Fruit fly (Drosophila melanogaster) whole organism, embryonic: Measurements from ENCODE around the gene Muc30E.

Experiments
- ATbp ChIP-seq: fragments of 200-800 bp; sonication (Bioruptor generic); optimal IDR thresholded peaks from 2 replicates; lab custom pipeline; 2017; ENCODE audit warnings: missing biosample characterization, mild to moderate bottlenecking, missing genetic modification characterization, missing genetic modification reagents
- CG11456 ChIP-seq: fragments of 200-800 bp; sonication (Bioruptor generic); IDR thresholded peaks from 3 replicates; pipeline ENCODE4 v1.3.6; 2022; ENCODE audit warnings: missing biosample characterization, missing genetic modification characterization
- CG12391 ChIP-seq: fragments of 200-800 bp; sonication (Bioruptor generic); optimal IDR thresholded peaks from 3 replicates; lab custom pipeline; 2018; ENCODE audit warnings: missing biosample characterization, mild to moderate bottlenecking, missing genetic modification characterization, moderate library complexity
- CG16815 ChIP-seq: fragments of 200-800 bp; sonication (Bioruptor generic); optimal IDR thresholded peaks from 3 replicates; lab custom pipeline; 2017; ENCODE audit warnings: missing biosample characterization, mild to moderate bottlenecking, missing genetic modification characterization
- CG17612 ChIP-seq: fragments of 200-800 bp; sonication (Bioruptor generic); IDR thresholded peaks from 2 replicates; pipeline ENCODE4 v1.3.6; 2022; ENCODE audit warnings: missing biosample characterization, missing genetic modification characterization
- CG2120 ChIP-seq: fragments of 200-800 bp; sonication (Bioruptor generic); optimal IDR thresholded peaks from 3 replicates; lab custom pipeline; 2016; ENCODE audit warnings: missing biosample characterization, missing genetic modification characterization
- CG2678 ChIP-seq: fragments of 200-800 bp; sonication (Bioruptor generic); optimal IDR thresholded peaks from 3 replicates; lab custom pipeline; 2019; ENCODE audit warnings: missing biosample characterization, mild to moderate bottlenecking, missing genetic modification characterization, moderate library complexity
- CG30020 ChIP-seq: fragments of 200-800 bp; optimal IDR thresholded peaks from 2 replicates; lab custom pipeline; 2019; ENCODE audit warnings: missing biosample characterization, mild to moderate bottlenecking, missing genetic modification characterization, moderate library complexity
- CG32767 ChIP-seq: fragments of 200-800 bp; sonication (Bioruptor generic); IDR thresholded peaks from 2 replicates; pipeline ENCODE4 v1.3.6; 2022; ENCODE audit warnings: missing biosample characterization, missing genetic modification characterization
- CG4404 ChIP-seq: fragments of 200-800 bp; sonication (Bioruptor generic); IDR thresholded peaks from 2 replicates; pipeline ENCODE4 v1.3.6; 2022; ENCODE audit warnings: missing biosample characterization, missing genetic modification characterization
- CG4424 ChIP-seq: fragments of 200-800 bp; sonication (Bioruptor generic); optimal IDR thresholded peaks from 3 replicates; lab custom pipeline; 2016; ENCODE audit warnings: missing biosample characterization, missing genetic modification characterization
- CG6175 ChIP-seq: fragments of 200-800 bp; sonication (Bioruptor generic); IDR thresholded peaks from 3 replicates; pipeline ENCODE4 v1.3.6; 2022; ENCODE audit warnings: missing biosample characterization, missing genetic modification characterization
- CG6854 ChIP-seq: fragments of 200-800 bp; sonication (Bioruptor generic); optimal IDR thresholded peaks from 3 replicates; lab custom pipeline; 2017; ENCODE audit warnings: missing biosample characterization, mild to moderate bottlenecking, missing genetic modification characterization
- CG7372 ChIP-seq: fragments of 200-800 bp; sonication (Bioruptor generic); IDR thresholded peaks from 2 replicates; pipeline ENCODE4 v1.3.6; 2022; ENCODE audit warnings: missing biosample characterization, missing genetic modification characterization
- CG8089 ChIP-seq: fragments of 200-800 bp; sonication (Bioruptor generic); optimal IDR thresholded peaks from 3 replicates; lab custom pipeline; 2016; ENCODE audit warnings: missing biosample characterization, missing genetic modification characterization
- CG8281 ChIP-seq: fragments of 200-800 bp; sonication (Bioruptor generic); optimal IDR thresholded peaks from 2 replicates; lab custom pipeline; 2018; ENCODE audit warnings: missing biosample characterization, mild to moderate bottlenecking, missing genetic modification characterization, moderate library complexity
- CG8765 ChIP-seq: fragments of 200-800 bp; sonication (Bioruptor generic); IDR thresholded peaks from 2 replicates; pipeline ENCODE4 v1.3.6; 2022; ENCODE audit warnings: missing biosample characterization, missing genetic modification characterization
- CG8924 ChIP-seq: fragments of 200-800 bp; optimal IDR thresholded peaks from 3 replicates; lab custom pipeline; 2019; ENCODE audit warnings: missing biosample characterization, mild to moderate bottlenecking, missing genetic modification characterization, moderate library complexity
- CG9876 ChIP-seq: fragments of 200-800 bp; sonication (Bioruptor generic); optimal IDR thresholded peaks from 2 replicates; lab custom pipeline; 2016; ENCODE audit warnings: missing biosample characterization, missing genetic modification characterization
- CTCF ChIP-seq: fragments of 200-800 bp; sonication (Bioruptor generic); optimal IDR thresholded peaks from 2 replicates; lab custom pipeline; 2017; ENCODE audit warnings: missing biosample characterization, mild to moderate bottlenecking, missing genetic modification characterization, moderate library complexity
- CoRest ChIP-seq: fragments of 200-800 bp; sonication (Bioruptor generic); optimal IDR thresholded peaks from 3 replicates; lab custom pipeline; 2018; ENCODE audit warnings: missing biosample characterization, mild to moderate bottlenecking, missing genetic modification characterization, moderate library complexity
- Doc3 ChIP-seq: fragments of 200-800 bp; sonication (Bioruptor generic); IDR thresholded peaks from 3 replicates; pipeline ENCODE4 v1.3.6; 2022; ENCODE audit warnings: missing biosample characterization, missing genetic modification characterization; ENCODE audit not compliant: partially characterized antibody
- Fer3 ChIP-seq: fragments of 200-800 bp; sonication (Bioruptor generic); optimal IDR thresholded peaks from 2 replicates; lab custom pipeline; 2018; ENCODE audit warnings: missing biosample characterization, mild to moderate bottlenecking, missing genetic modification characterization, moderate library complexity
- Gsc ChIP-seq: fragments of 200-800 bp; sonication (Bioruptor generic); IDR thresholded peaks from 2 replicates; pipeline ENCODE4 v1.3.6; 2022; ENCODE audit warnings: missing biosample characterization, missing genetic modification characterization
- H15 ChIP-seq: fragments of 200-800 bp; sonication (Bioruptor generic); IDR thresholded peaks from 3 replicates; pipeline ENCODE4 v1.3.6; 2022; ENCODE audit warnings: missing biosample characterization, missing genetic modification characterization
- Hmr ChIP-seq: fragments of 200-800 bp; sonication (Bioruptor generic); optimal IDR thresholded peaks from 3 replicates; lab custom pipeline; 2017; ENCODE audit warnings: mild to moderate bottlenecking, missing biosample characterization, missing genetic modification reagents, missing genetic modification characterization
- Hr78 ChIP-seq, 2 experiments: fragments of 200-800 bp in 1 of 2; fragments of >200 bp in 1 of 2; sonication (Bioruptor generic) in 1 of 2; optimal IDR thresholded peaks; 2 replicates each; lab custom pipeline; 2017 to 2019; ENCODE audit warnings: missing biosample characterization in 2 of 2, missing genetic modification characterization in 2 of 2, mild to moderate bottlenecking in 1 of 2, moderate library complexity in 1 of 2
- Lhr ChIP-seq: fragments of 200-800 bp; sonication (Bioruptor generic); optimal IDR thresholded peaks from 3 replicates; lab custom pipeline; 2017; ENCODE audit warnings: mild to moderate bottlenecking, missing biosample characterization, missing genetic modification reagents, missing genetic modification characterization
- MBD-R2 ChIP-seq: fragments of 200-800 bp; sonication (Bioruptor generic); IDR thresholded peaks from 2 replicates; pipeline ENCODE4 v1.3.6; 2022; ENCODE audit warnings: missing biosample characterization, missing genetic modification characterization
- MTF-1 ChIP-seq: fragments of 200-800 bp; sonication (Bioruptor generic); optimal IDR thresholded peaks from 2 replicates; lab custom pipeline; 2018; ENCODE audit warnings: missing biosample characterization, mild to moderate bottlenecking, missing genetic modification characterization, borderline replicate concordance
- NC2β ChIP-seq: fragments of 200-800 bp; sonication (Bioruptor generic); optimal IDR thresholded peaks from 2 replicates; lab custom pipeline; 2016; ENCODE audit warnings: missing biosample characterization, missing genetic modification characterization
- Optix ChIP-seq: fragments of 200-800 bp; sonication (Bioruptor generic); IDR thresholded peaks from 3 replicates; pipeline ENCODE4 v1.3.6; 2022; ENCODE audit warnings: missing biosample characterization, missing genetic modification characterization
- Ptx1 ChIP-seq: fragments of 200-800 bp; sonication (Bioruptor generic); IDR thresholded peaks from 2 replicates; pipeline ENCODE4 v1.3.6; 2022; ENCODE audit warnings: missing biosample characterization, missing genetic modification characterization
- Ssrp ChIP-seq: fragments of 200-800 bp; sonication (Bioruptor generic); optimal IDR thresholded peaks from 2 replicates; lab custom pipeline; 2018; ENCODE audit warnings: missing biosample characterization, mild to moderate bottlenecking, missing genetic modification characterization, moderate library complexity
- Trl ChIP-seq, 3 experiments: fragments of >200 bp in 2 of 3; fragments of 200-800 bp in 1 of 3; sonication (Bioruptor generic) in 1 of 3; optimal IDR thresholded peaks; 2 replicates in 1 of 3; 3 replicates in 2 of 3; lab custom pipeline; 2016 to 2017; ENCODE audit warnings: missing biosample characterization in 1 of 3, missing genetic modification characterization in 1 of 3
- Xbp1 ChIP-seq: fragments of 200-800 bp; sonication (Bioruptor generic); optimal IDR thresholded peaks from 3 replicates; lab custom pipeline; 2016; ENCODE audit warnings: missing biosample characterization, mild to moderate bottlenecking, missing genetic modification characterization
- Xrp1 ChIP-seq: fragments of 200-800 bp; sonication (Bioruptor generic); IDR thresholded peaks from 2 replicates; pipeline ENCODE4 v1.3.6; 2022; ENCODE audit warnings: missing biosample characterization, missing genetic modification characterization
- bab2 ChIP-seq: fragments of 200-800 bp; sonication (Bioruptor generic); optimal IDR thresholded peaks from 2 replicates; lab custom pipeline; 2016; ENCODE audit warnings: missing biosample characterization, missing genetic modification characterization
- bigmax ChIP-seq: fragments of 200-800 bp; sonication (Bioruptor generic); optimal IDR thresholded peaks from 2 replicates; lab custom pipeline; 2018; ENCODE audit warnings: missing biosample characterization, mild to moderate bottlenecking, missing genetic modification characterization
- crc ChIP-seq: fragments of 200-800 bp; sonication (Bioruptor generic); optimal IDR thresholded peaks from 2 replicates; lab custom pipeline; 2016; ENCODE audit warnings: missing biosample characterization, missing genetic modification characterization
- danr ChIP-seq: fragments of 200-800 bp; sonication (Bioruptor generic); IDR thresholded peaks from 2 replicates; pipeline ENCODE4 v1.3.6; 2022; ENCODE audit warnings: missing biosample characterization, missing genetic modification characterization
- fru ChIP-seq: fragments of >200 bp; optimal IDR thresholded peaks from 2 replicates; lab custom pipeline; 2017
- hb ChIP-seq: fragments of 200-800 bp; sonication (Bioruptor generic); IDR thresholded peaks from 3 replicates; pipeline ENCODE4 v1.3.6; 2022; ENCODE audit warnings: missing biosample characterization, missing genetic modification characterization; ENCODE audit not compliant: partially characterized antibody
- jumu ChIP-seq: fragments of 200-800 bp; sonication (Bioruptor generic); optimal IDR thresholded peaks from 3 replicates; lab custom pipeline; 2016; ENCODE audit warnings: missing biosample characterization, missing genetic modification characterization
- nerfin-2 ChIP-seq: fragments of 200-800 bp; sonication (Bioruptor generic); IDR thresholded peaks from 2 replicates; pipeline ENCODE4 v1.3.6; 2022; ENCODE audit warnings: missing biosample characterization, missing genetic modification characterization; ENCODE audit not compliant: partially characterized antibody
- oc ChIP-seq: fragments of 200-800 bp; sonication (Bioruptor generic); optimal IDR thresholded peaks from 2 replicates; lab custom pipeline; 2018; ENCODE audit warnings: missing biosample characterization, mild to moderate bottlenecking, missing genetic modification characterization, moderate library complexity
- ro ChIP-seq: fragments of 200-800 bp; sonication (Bioruptor generic); IDR thresholded peaks from 2 replicates; pipeline ENCODE4 v1.3.6; 2022; ENCODE audit warnings: missing biosample characterization, missing genetic modification characterization
- stc ChIP-seq: fragments of 200-800 bp; sonication (Bioruptor generic); IDR thresholded peaks from 2 replicates; pipeline ENCODE4 v1.3.6; 2022; ENCODE audit warnings: missing biosample characterization, missing genetic modification characterization
- trem ChIP-seq: fragments of 200-800 bp; optimal IDR thresholded peaks from 3 replicates; lab custom pipeline; 2019; ENCODE audit warnings: missing biosample characterization, mild to moderate bottlenecking, missing genetic modification characterization, moderate library complexity
- tup ChIP-seq: fragments of 200-800 bp; sonication (Bioruptor generic); optimal IDR thresholded peaks from 2 replicates; lab custom pipeline; 2016; ENCODE audit warnings: missing biosample characterization, mild to moderate bottlenecking, missing genetic modification characterization, moderate library complexity
- vfl ChIP-seq: fragments of 200-800 bp; sonication (Bioruptor generic); optimal IDR thresholded peaks from 2 replicates; lab custom pipeline; 2016; ENCODE audit warnings: missing biosample characterization, missing genetic modification characterization
- vvl ChIP-seq: fragments of 200-800 bp; sonication (Bioruptor generic); IDR thresholded peaks from 2 replicates; pipeline ENCODE4 v1.3.6; 2022; ENCODE audit warnings: missing biosample characterization, missing genetic modification characterization

Gene Muc30E

dm6 chr2L:9921401-9921800, 18.5 kb upstream of the Muc30E start, which contains the start of gene CG4592 (continued):
- TF ChIP-seq hb (GFP tag; lab: Robert Waterston, UW) = no peak
- peak; percentile 69 for TF ChIP-seq Xrp1
- no peak for TF ChIP-seq CG6175
- peak; percentile 64 for TF ChIP-seq Xbp1
- TF ChIP-seq CG30020 (tag; lab: Kevin White, UChicago) = peak; percentile 33
- peak; percentile 73; the same call in 2 of the 3 replicates for TF ChIP-seq CG11456
- TF ChIP-seq Fer3 = peak; percentile 67
- no peak for TF ChIP-seq CG2678 (tag; lab: Kevin White, UChicago)
- TF ChIP-seq CG12391 (tag; lab: Kevin White, UChicago) = peak; percentile 70
- no peak for TF ChIP-seq Lhr (GFP tag; lab: Kevin White, UChicago)
- TF ChIP-seq CG7372 (GFP tag; lab: Robert Waterston, UW) = no peak
- TF ChIP-seq Hr78 (GFP tag; optimal IDR thresholded peaks at IDR 0.05; lab: Kevin White, UChicago) = no peak
- no peak for TF ChIP-seq crc (GFP tag; lab: Kevin White, UChicago)
- no peak for TF ChIP-seq CG8765 (GFP tag; lab: Robert Waterston, UW)
- TF ChIP-seq CG8924 (tag; lab: Kevin White, UChicago) = peak; percentile 75
- peak; percentile 30 for TF ChIP-seq jumu (GFP tag; lab: Kevin White, UChicago)
- TF ChIP-seq CG6854 (GFP tag; lab: Kevin White, UChicago) = peak; percentile 46
- TF ChIP-seq CG4404 (GFP tag; lab: Robert Waterston, UW) = no peak
- peak; percentile 71 for TF ChIP-seq CG2120 (GFP tag; lab: Kevin White, UChicago)
- no peak for TF ChIP-seq tup (GFP tag; lab: Kevin White, UChicago)
- peak; percentile 60 for TF ChIP-seq vfl (GFP tag; lab: Kevin White, UChicago)
- TF ChIP-seq Optix (GFP tag; lab: Robert Waterston, UW) = 0 out of 3 replicates have a peak, but pooled peaks have one; percentile 34
- no peak for TF ChIP-seq CG17612 (GFP tag; lab: Robert Waterston, UW)
- TF ChIP-seq Hmr (GFP tag; lab: Kevin White, UChicago) = peak; percentile 67
- no peak for TF ChIP-seq CTCF (GFP tag; lab: Kevin White, UChicago)
- TF ChIP-seq CG8089 (GFP tag; lab: Kevin White, UChicago) = no peak
- peak; percentile 11; the same call in 1 of the 2 replicates for TF ChIP-seq danr (GFP tag; lab: Robert Waterston, UW)
- no peak for TF ChIP-seq Trl (optimal IDR thresholded peaks at IDR 0.05; lab: Kevin White, UChicago)
- no peak for TF ChIP-seq Trl (GFP tag; optimal IDR thresholded peaks at IDR 0.05; lab: Kevin White, UChicago)
- peak; percentile 43 for TF ChIP-seq Ptx1 (GFP tag; lab: Robert Waterston, UW)
- TF ChIP-seq nerfin-2 (GFP tag; lab: Robert Waterston, UW) = no peak
- TF ChIP-seq NC2β (GFP tag; lab: Kevin White, UChicago) = peak; percentile 25
- TF ChIP-seq ATbp = peak; percentile 42
- TF ChIP-seq Doc3 (GFP tag; lab: Robert Waterston, UW) = no peak
- no peak for TF ChIP-seq CG16815 (GFP tag; lab: Kevin White, UChicago)
- TF ChIP-seq trem (tag; lab: Kevin White, UChicago) = peak; percentile 37
- no peak for TF ChIP-seq Ssrp (tag; lab: Kevin White, UChicago)
- TF ChIP-seq CG32767 (GFP tag; lab: Robert Waterston, UW) = peak; percentile 56; the same call in 1 of the 2 replicates
- peak; percentile 86 for TF ChIP-seq vvl (GFP tag; lab: Robert Waterston, UW)
- peak; percentile 60 for TF ChIP-seq bigmax (GFP tag; lab: Kevin White, UChicago)
- TF ChIP-seq CG8281 (tag; lab: Kevin White, UChicago) = no peak
- peak; percentile 26 for TF ChIP-seq MTF-1 (GFP tag; lab: Kevin White, UChicago)
- 0 out of 2 replicates have a peak, but pooled peaks have one; percentile 17 for TF ChIP-seq stc (GFP tag; lab: Robert Waterston, UW)
- TF ChIP-seq ro (GFP tag; lab: Robert Waterston, UW) = no peak
- TF ChIP-seq CG4424 (GFP tag; lab: Kevin White, UChicago) = peak; percentile 62
- no peak for TF ChIP-seq Gsc (GFP tag; lab: Robert Waterston, UW)
- TF ChIP-seq fru (lab: Kevin White, UChicago) = no peak
- no peak for TF ChIP-seq H15
- TF ChIP-seq MBD-R2 (GFP tag; lab: Robert Waterston, UW) = peak; percentile 92
- peak; percentile 64 for TF ChIP-seq CoRest (tag; lab: Kevin White, UChicago)
- TF ChIP-seq bab2 (GFP tag; lab: Kevin White, UChicago) = peak; percentile 22
- TF ChIP-seq oc (tag; lab: Kevin White, UChicago) = no peak
- no peak for TF ChIP-seq CG9876 (GFP tag; lab: Kevin White, UChicago)
